Fruit fly (Drosophila melanogaster) whole organism, embryonic: ENCODE measurements around the gene akirin.

Experiments
- Atf3 ChIP-seq: fragments of 200-800 bp; sonication (Bioruptor generic); optimal IDR thresholded peaks from 3 replicates; lab custom pipeline; 2016; ENCODE audit warnings: missing biosample characterization, missing genetic modification characterization
- Bgb ChIP-seq: fragments of 200-800 bp; sonication (Bioruptor generic); IDR thresholded peaks from 2 replicates; pipeline ENCODE4 v1.3.6; 2022; ENCODE audit warnings: missing biosample characterization, missing genetic modification characterization; ENCODE audit not compliant: partially characterized antibody
- CG10267 ChIP-seq: fragments of 200-800 bp; sonication (Bioruptor generic); optimal IDR thresholded peaks from 2 replicates; lab custom pipeline; 2018; ENCODE audit warnings: missing biosample characterization, mild to moderate bottlenecking, missing genetic modification characterization, moderate library complexity
- CG10366 ChIP-seq: fragments of 200-800 bp; sonication (Bioruptor generic); IDR thresholded peaks from 2 replicates; pipeline ENCODE4 v1.3.6; 2022; ENCODE audit warnings: missing biosample characterization, missing genetic modification characterization
- CG10959 ChIP-seq: fragments of 200-800 bp; sonication (Bioruptor generic); IDR thresholded peaks from 2 replicates; pipeline ENCODE4 v1.3.6; 2022; ENCODE audit warnings: missing biosample characterization, missing genetic modification characterization
- CG11456 ChIP-seq: fragments of 200-800 bp; sonication (Bioruptor generic); IDR thresholded peaks from 3 replicates; pipeline ENCODE4 v1.3.6; 2022; ENCODE audit warnings: missing biosample characterization, missing genetic modification characterization
- CG11695 ChIP-seq: fragments of 200-800 bp; sonication (Bioruptor generic); IDR thresholded peaks from 3 replicates; pipeline ENCODE4 v1.3.6; 2022; ENCODE audit warnings: missing biosample characterization, missing genetic modification characterization
- CG11696 ChIP-seq: fragments of 200-800 bp; sonication (Bioruptor generic); IDR thresholded peaks from 2 replicates; pipeline ENCODE4 v1.3.6; 2022; ENCODE audit warnings: missing biosample characterization, missing genetic modification characterization
- CG12219 ChIP-seq: fragments of 200-800 bp; sonication (Bioruptor generic); optimal IDR thresholded peaks from 3 replicates; lab custom pipeline; 2018; ENCODE audit warnings: missing biosample characterization, mild to moderate bottlenecking, missing genetic modification characterization
- CG12299 ChIP-seq: fragments of 200-800 bp; sonication (Bioruptor generic); optimal IDR thresholded peaks from 2 replicates; lab custom pipeline; 2018; ENCODE audit warnings: missing biosample characterization, mild to moderate bottlenecking, missing genetic modification characterization
- CG12744 ChIP-seq: fragments of 200-800 bp; sonication (Bioruptor generic); optimal IDR thresholded peaks from 2 replicates; lab custom pipeline; 2016; ENCODE audit warnings: missing biosample characterization, missing genetic modification characterization
- CG13624 ChIP-seq: fragments of 200-800 bp; sonication (Bioruptor generic); optimal IDR thresholded peaks from 2 replicates; lab custom pipeline; 2016; ENCODE audit warnings: missing biosample characterization, missing genetic modification characterization
- CG14050 ChIP-seq: fragments of 200-800 bp; sonication (Bioruptor generic); IDR thresholded peaks from 3 replicates; pipeline ENCODE4 v1.3.6; 2022; ENCODE audit warnings: missing biosample characterization, missing genetic modification characterization
- CG1603 ChIP-seq: fragments of 200-800 bp; sonication (Bioruptor generic); optimal IDR thresholded peaks from 2 replicates; lab custom pipeline; 2019; ENCODE audit warnings: missing biosample characterization, mild to moderate bottlenecking, missing genetic modification characterization, moderate library complexity
- CG18011 ChIP-seq: fragments of 200-800 bp; sonication (Bioruptor generic); optimal IDR thresholded peaks from 2 replicates; lab custom pipeline; 2017; ENCODE audit warnings: missing biosample characterization, missing genetic modification characterization, mild to moderate bottlenecking, moderate library complexity, missing genotype
- CG18599 ChIP-seq: fragments of 200-800 bp; sonication (Bioruptor generic); optimal IDR thresholded peaks from 3 replicates; lab custom pipeline; 2017; ENCODE audit warnings: missing biosample characterization, missing genetic modification characterization, mild to moderate bottlenecking, moderate library complexity, missing genetic modification reagents
- CG18619 ChIP-seq: fragments of 200-800 bp; sonication (Bioruptor generic); optimal IDR thresholded peaks from 3 replicates; lab custom pipeline; 2017; ENCODE audit warnings: missing biosample characterization, mild to moderate bottlenecking, missing genetic modification characterization
- CG31365 ChIP-seq: fragments of 200-800 bp; sonication (Bioruptor generic); optimal IDR thresholded peaks from 2 replicates; lab custom pipeline; 2018; ENCODE audit warnings: missing biosample characterization, mild to moderate bottlenecking, missing genetic modification characterization
- CG3163 ChIP-seq: fragments of 200-800 bp; sonication (Bioruptor generic); optimal IDR thresholded peaks from 3 replicates; lab custom pipeline; 2016; ENCODE audit warnings: missing biosample characterization, missing genetic modification characterization
- CG3847 ChIP-seq: fragments of 200-800 bp; sonication (Bioruptor generic); IDR thresholded peaks from 2 replicates; pipeline ENCODE4 v1.3.6; 2022; ENCODE audit warnings: missing biosample characterization, missing genetic modification characterization
- CG4617 ChIP-seq: fragments of 200-800 bp; sonication (Bioruptor generic); optimal IDR thresholded peaks from 3 replicates; lab custom pipeline; 2016; ENCODE audit warnings: missing biosample characterization, missing genetic modification characterization, borderline replicate concordance
- CG5953 ChIP-seq: fragments of 200-800 bp; sonication (Bioruptor generic); IDR thresholded peaks from 2 replicates; pipeline ENCODE4 v1.3.6; 2022; ENCODE audit warnings: missing biosample characterization, missing genetic modification characterization
- CG6175 ChIP-seq: fragments of 200-800 bp; sonication (Bioruptor generic); IDR thresholded peaks from 3 replicates; pipeline ENCODE4 v1.3.6; 2022; ENCODE audit warnings: missing biosample characterization, missing genetic modification characterization
- CG6654 ChIP-seq: fragments of 200-800 bp; sonication (Bioruptor generic); optimal IDR thresholded peaks from 2 replicates; lab custom pipeline; 2017; ENCODE audit warnings: missing biosample characterization, mild to moderate bottlenecking, missing genetic modification characterization
- CG6683 ChIP-seq: fragments of 200-800 bp; sonication (Bioruptor generic); optimal IDR thresholded peaks from 2 replicates; lab custom pipeline; 2017; ENCODE audit warnings: missing biosample characterization, mild to moderate bottlenecking, missing genetic modification characterization, missing genetic modification reagents
- CG8089 ChIP-seq: fragments of 200-800 bp; sonication (Bioruptor generic); optimal IDR thresholded peaks from 3 replicates; lab custom pipeline; 2016; ENCODE audit warnings: missing biosample characterization, missing genetic modification characterization
- HLH54F ChIP-seq: fragments of 200-800 bp; sonication (Bioruptor generic); optimal IDR thresholded peaks from 3 replicates; lab custom pipeline; 2016; ENCODE audit warnings: missing biosample characterization, missing genetic modification characterization
- Jarid2 ChIP-seq: fragments of 200-800 bp; sonication (Bioruptor generic); optimal IDR thresholded peaks from 3 replicates; lab custom pipeline; 2017; ENCODE audit warnings: mild to moderate bottlenecking, missing biosample characterization, missing genetic modification reagents, missing genetic modification characterization
- Kr ChIP-seq: fragments of 200-800 bp; sonication (Bioruptor generic); optimal IDR thresholded peaks from 2 replicates; lab custom pipeline; 2017; ENCODE audit warnings: missing biosample characterization, mild to moderate bottlenecking, missing genetic modification characterization
- Max ChIP-seq: fragments of 200-800 bp; sonication (Bioruptor generic); optimal IDR thresholded peaks from 2 replicates; lab custom pipeline; 2016; ENCODE audit warnings: missing biosample characterization, mild to moderate bottlenecking, missing genetic modification characterization
- PHDP ChIP-seq: fragments of 200-800 bp; sonication (Bioruptor generic); optimal IDR thresholded peaks from 3 replicates; lab custom pipeline; 2018; ENCODE audit warnings: missing biosample characterization, mild to moderate bottlenecking, missing genetic modification characterization, moderate library complexity
- Rx ChIP-seq: fragments of 200-800 bp; sonication (Bioruptor generic); IDR thresholded peaks from 2 replicates; pipeline ENCODE4 v1.3.6; 2022; ENCODE audit warnings: missing biosample characterization, missing genetic modification characterization
- Sry-δ ChIP-seq: fragments of 200-800 bp; sonication (Bioruptor generic); optimal IDR thresholded peaks from 2 replicates; lab custom pipeline; 2016; ENCODE audit warnings: missing biosample characterization, missing genetic modification characterization
- TFAM ChIP-seq: fragments of 200-800 bp; sonication (Bioruptor generic); optimal IDR thresholded peaks from 2 replicates; lab custom pipeline; 2017; ENCODE audit warnings: missing biosample characterization, missing genetic modification characterization, inconsistent platforms
- Trl ChIP-seq, 3 experiments: fragments of >200 bp in 2 of 3; fragments of 200-800 bp in 1 of 3; sonication (Bioruptor generic) in 1 of 3; optimal IDR thresholded peaks; 2 replicates in 1 of 3; 3 replicates in 2 of 3; lab custom pipeline; 2016 to 2017; ENCODE audit warnings: missing biosample characterization in 1 of 3, missing genetic modification characterization in 1 of 3
- bbx ChIP-seq: fragments of 200-800 bp; sonication (Bioruptor generic); IDR thresholded peaks from 2 replicates; pipeline ENCODE4 v1.3.6; 2022; ENCODE audit warnings: missing biosample characterization, missing genetic modification characterization; ENCODE audit not compliant: partially characterized antibody
- br ChIP-seq: fragments of >200 bp; optimal IDR thresholded peaks from 2 replicates; lab custom pipeline; 2017
- cad ChIP-seq: fragments of >200 bp; optimal IDR thresholded peaks from 2 replicates; lab custom pipeline; 2017; ENCODE audit warnings: missing biosample characterization, missing genetic modification characterization
- dmrt11E ChIP-seq: fragments of 200-800 bp; sonication (Bioruptor generic); optimal IDR thresholded peaks from 3 replicates; lab custom pipeline; 2018; ENCODE audit warnings: missing biosample characterization, mild to moderate bottlenecking, missing genetic modification characterization, moderate library complexity
- dysf ChIP-seq: fragments of 200-800 bp; sonication (Bioruptor generic); IDR thresholded peaks from 3 replicates; pipeline ENCODE4 v1.3.6; 2022; ENCODE audit warnings: missing biosample characterization, missing genetic modification characterization
- ems ChIP-seq: fragments of 200-800 bp; sonication (Bioruptor generic); optimal IDR thresholded peaks from 3 replicates; lab custom pipeline; 2016; ENCODE audit warnings: missing biosample characterization, missing genetic modification characterization
- en ChIP-seq: fragments of 200-800 bp; sonication (Bioruptor generic); optimal IDR thresholded peaks from 2 replicates; lab custom pipeline; 2016; ENCODE audit warnings: missing biosample characterization, missing genetic modification characterization
- ewg ChIP-seq: fragments of 200-800 bp; sonication (Bioruptor generic); optimal IDR thresholded peaks from 3 replicates; lab custom pipeline; 2017; ENCODE audit warnings: mild to moderate bottlenecking, missing biosample characterization, missing genetic modification reagents, missing genetic modification characterization
- grau ChIP-seq: fragments of 200-800 bp; optimal IDR thresholded peaks from 3 replicates; lab custom pipeline; 2019; ENCODE audit warnings: missing biosample characterization, mild to moderate bottlenecking, missing genetic modification characterization, moderate library complexity
- hth ChIP-seq: fragments of >200 bp; optimal IDR thresholded peaks from 2 replicates; lab custom pipeline; 2017; ENCODE audit warnings: inconsistent platforms
- ind ChIP-seq: fragments of 200-800 bp; sonication (Bioruptor generic); optimal IDR thresholded peaks from 3 replicates; lab custom pipeline; 2016; ENCODE audit warnings: missing biosample characterization, missing genetic modification characterization
- lola ChIP-seq, 3 experiments: fragments of >200 bp in 2 of 3; fragments of 200-800 bp in 1 of 3; sonication (Bioruptor generic) in 1 of 3; optimal IDR thresholded peaks; 2 replicates each; lab custom pipeline; 2017 to 2019; ENCODE audit warnings: missing biosample characterization in 3 of 3, missing genetic modification characterization in 3 of 3, mild to moderate bottlenecking in 1 of 3, moderate library complexity in 1 of 3
- slbo ChIP-seq: fragments of 200-800 bp; sonication (Bioruptor generic); IDR thresholded peaks from 2 replicates; pipeline ENCODE4 v1.3.6; 2022; ENCODE audit warnings: missing biosample characterization, missing genetic modification characterization
- sug ChIP-seq: fragments of 200-800 bp; optimal IDR thresholded peaks from 2 replicates; lab custom pipeline; 2019; ENCODE audit warnings: missing biosample characterization, mild to moderate bottlenecking, missing genetic modification characterization, moderate library complexity
- wek ChIP-seq: fragments of 200-800 bp; sonication (Bioruptor generic); optimal IDR thresholded peaks from 3 replicates; lab custom pipeline; 2018; ENCODE audit warnings: missing biosample characterization, mild to moderate bottlenecking, missing genetic modification characterization, moderate library complexity
- zfh1 ChIP-seq: fragments of 200-800 bp; sonication (Bioruptor generic); IDR thresholded peaks from 3 replicates; pipeline ENCODE4 v1.3.6; 2022; ENCODE audit warnings: missing biosample characterization, missing genetic modification characterization

akirin gene

DNA sequence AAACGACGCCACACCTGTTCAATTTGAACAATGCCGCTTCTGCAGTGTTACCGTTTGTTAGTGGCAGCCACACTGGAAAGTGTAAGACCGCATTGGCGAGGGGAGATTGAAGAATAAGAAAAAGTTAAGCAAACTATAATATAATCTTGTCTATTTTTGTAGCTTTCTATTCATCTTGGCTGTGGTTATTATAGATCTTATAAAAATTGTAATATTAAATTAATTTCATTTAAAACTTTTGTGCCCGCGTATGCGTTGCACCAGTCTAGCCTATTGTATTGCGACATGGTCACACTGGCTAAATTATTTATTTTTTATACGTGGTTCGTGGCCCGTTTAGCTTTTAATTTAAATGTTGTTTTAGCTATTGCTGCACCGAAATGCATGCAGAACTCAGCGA lies 46.3 kb upstream of the akirin start, which contains the start of the genes RhoGEF4 and Rint1 (continued):
- TF ChIP-seq CG11696 (GFP tag; lab: Robert Waterston, UW) (no peak), CG18599 (GFP tag; lab: Kevin White, UChicago) (peak; percentile 67), CG13624 (GFP tag; lab: Kevin White, UChicago) (peak; percentile 47), CG1603 (no peak), CG4617 (peak; percentile 92), CG3163 (GFP tag; lab: Kevin White, UChicago) (no peak), CG12744 (GFP tag; lab: Kevin White, UChicago) (no peak), CG10959 (GFP tag; lab: Robert Waterston, UW) (peak; percentile 57), CG18011 (GFP tag; lab: Kevin White, UChicago) (peak; percentile 44), Trl (optimal IDR thresholded peaks at IDR 0.05; lab: Kevin White, UChicago) (no peak), Trl (GFP tag; optimal IDR thresholded peaks at IDR 0.05; lab: Kevin White, UChicago) (peak; percentile 21), CG11456 (GFP tag; lab: Robert Waterston, UW) (peak; percentile 64), dysf (peak; percentile 79), CG3847 (GFP tag; lab: Robert Waterston, UW) (peak; percentile 90), CG18619 (peak; percentile 62), dmrt11E (tag; lab: Kevin White, UChicago) (peak; percentile 71), ems (GFP tag; lab: Kevin White, UChicago) (no peak), CG10366 (GFP tag; lab: Robert Waterston, UW) (peak; percentile 80), CG11695 (GFP tag; lab: Robert Waterston, UW) (no peak), CG6683 (GFP tag; lab: Kevin White, UChicago) (peak; percentile 0), CG14050 (GFP tag; lab: Robert Waterston, UW) (peak; percentile 39; the same call in 2 of the 3 replicates), slbo (peak; percentile 92), wek (no peak), CG31365 (no peak), Sry-δ (GFP tag; lab: Kevin White, UChicago) (peak; percentile 18), CG8089 (GFP tag; lab: Kevin White, UChicago) (no peak), TFAM (no peak), ewg (GFP tag; lab: Kevin White, UChicago) (peak; percentile 60), Bgb (GFP tag; lab: Robert Waterston, UW) (no peak), bbx (GFP tag; lab: Robert Waterston, UW) (no peak), CG12299 (tag; lab: Kevin White, UChicago) (no peak), hth (lab: Kevin White, UChicago) (no peak), PHDP (tag; lab: Kevin White, UChicago) (peak; percentile 64), Rx (GFP tag; lab: Robert Waterston, UW) (peak; percentile 64), cad (GFP tag; lab: Kevin White, UChicago) (no peak), HLH54F (peak; percentile 57), Jarid2 (GFP tag; lab: Kevin White, UChicago) (no peak), lola (GFP tag; optimal IDR thresholded peaks at IDR 0.05; lab: Kevin White, UChicago) (peak in 1 of 3 experiments; percentile 70), en (GFP tag; lab: Kevin White, UChicago) (no peak), Kr (no peak), sug (tag; lab: Kevin White, UChicago) (peak; percentile 73), br (no peak), CG6654 (GFP tag; lab: Kevin White, UChicago) (no peak), CG10267 (tag; lab: Kevin White, UChicago) (peak; percentile 73), grau (tag; lab: Kevin White, UChicago) (peak; percentile 76), ind (GFP tag; lab: Kevin White, UChicago) (peak; percentile 68), CG5953 (0 out of 2 replicates have a peak, but pooled peaks have one; percentile 7), Atf3 (GFP tag; lab: Kevin White, UChicago) (peak; percentile 37), zfh1 (GFP tag; lab: Robert Waterston, UW) (peak; percentile 85), CG12219 (GFP tag; lab: Kevin White, UChicago) (no peak), CG6175 (no peak), Max (peak; percentile 70)
